Worm (Caenorhabditis elegans) whole organism, late embryonic: ENCODE measurements around the gene R151.10.

Source experiments
- ahr-1 ChIP-seq: sonication (generic microtip); optimal IDR thresholded peaks from 2 replicates; lab custom pipeline; 2016; ENCODE audit warnings: missing genetic modification characterization, missing compliant biosample characterization
- ceh-31 ChIP-seq: sonication (generic microtip); optimal IDR thresholded peaks from 2 replicates; lab custom pipeline; 2016; ENCODE audit warnings: missing genetic modification characterization, missing compliant biosample characterization
- hlh-30 ChIP-seq: sonication (generic microtip); optimal IDR thresholded peaks from 2 replicates; lab custom pipeline; 2017; ENCODE audit warnings: antibody characterized with exemption, missing genetic modification characterization, missing compliant biosample characterization; ENCODE audit not compliant: insufficient read depth
- hlh-6 ChIP-seq: sonication (generic microtip); optimal IDR thresholded peaks from 2 replicates; lab custom pipeline; 2016; ENCODE audit warnings: missing genotype, missing genetic modification characterization, missing compliant biosample characterization
- nhr-11 ChIP-seq: fragments of 150-350 bp; optimal IDR thresholded peaks from 2 replicates; lab custom pipeline; 2014; ENCODE audit warnings: missing biosample characterization, missing genetic modification characterization
- tbx-7 ChIP-seq: sonication (generic microtip); optimal IDR thresholded peaks from 2 replicates; lab custom pipeline; 2016; ENCODE audit warnings: missing genotype, missing genetic modification characterization, missing compliant biosample characterization

DNA sequence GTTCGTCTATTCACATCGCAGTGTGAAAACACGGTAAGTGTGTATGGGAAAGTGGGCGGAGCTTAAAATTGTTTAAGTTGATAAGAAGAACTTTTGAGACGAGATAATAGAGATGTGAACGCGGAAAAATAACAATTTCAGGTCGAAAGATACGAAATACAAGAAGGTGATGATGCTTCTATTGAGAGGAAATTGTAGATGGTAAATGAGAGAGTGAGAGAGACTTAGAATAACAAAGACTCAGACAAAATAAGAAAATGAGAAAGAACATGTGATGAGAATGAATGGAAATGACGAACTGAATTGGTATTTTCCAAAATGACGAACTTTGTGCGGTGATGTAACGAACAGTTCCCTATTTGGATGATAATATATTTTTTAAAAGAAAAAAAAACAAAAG lies 40.3 kb upstream of the R151.10 start:
- no peak for TF ChIP-seq hlh-30
- TF ChIP-seq tbx-7 (tag; lab: Kevin White, UChicago) = no peak
- no peak for TF ChIP-seq hlh-6 (tag; lab: Kevin White, UChicago)
- no peak for TF ChIP-seq nhr-11 (tag; lab: Kevin White, UChicago)
- no peak for TF ChIP-seq ahr-1
- no peak for TF ChIP-seq ceh-31
